Worm (Caenorhabditis elegans) whole organism, L3 larva: ENCODE measurements around the gene C54F6.18.

Experiments
- R02D3.7 ChIP-seq: fragments of 150-350 bp; optimal IDR thresholded peaks from 2 replicates; lab custom pipeline; 2014; ENCODE audit warnings: missing biosample characterization, missing genetic modification characterization
- ama-1 ChIP-seq: fragments of 150-350 bp; optimal IDR thresholded peaks from 2 replicates; lab custom pipeline; 2018
- ceh-16 ChIP-seq: sonication (generic microtip); optimal IDR thresholded peaks from 2 replicates; lab custom pipeline; 2017; ENCODE audit warnings: missing biosample characterization, missing genetic modification characterization
- ceh-28 ChIP-seq: fragments of 150-350 bp; optimal IDR thresholded peaks from 2 replicates; lab custom pipeline; 2014; ENCODE audit warnings: missing biosample characterization, missing genetic modification reagents, missing genetic modification characterization
- ceh-82 ChIP-seq: fragments of 150-350 bp; optimal IDR thresholded peaks from 2 replicates; lab custom pipeline; 2014; ENCODE audit warnings: missing biosample characterization, missing genetic modification characterization
- ceh-9 ChIP-seq: sonication (generic microtip); optimal IDR thresholded peaks from 2 replicates; lab custom pipeline; 2018; ENCODE audit warnings: missing biosample characterization, missing genetic modification characterization
- egl-27 ChIP-seq: sonication (generic microtip); optimal IDR thresholded peaks from 4 replicates; lab custom pipeline; 2017; ENCODE audit warnings: missing biosample characterization, missing genetic modification reagents, missing genetic modification characterization
- elt-1 ChIP-seq: fragments of 150-350 bp; optimal IDR thresholded peaks from 2 replicates; lab custom pipeline; 2014; ENCODE audit warnings: missing biosample characterization, missing genetic modification characterization
- elt-3 ChIP-seq, 3 experiments: fragments of 150-350 bp in 1 of 3; sonication (generic microtip) in 2 of 3; optimal IDR thresholded peaks; 2 replicates in 2 of 3; 4 replicates in 1 of 3; lab custom pipeline; 2014 to 2017; ENCODE audit warnings: missing biosample characterization in 3 of 3, missing genetic modification characterization in 3 of 3
- eor-1 ChIP-seq, 2 experiments: fragments of 150-350 bp; optimal IDR thresholded peaks; 2 replicates each; lab custom pipeline; 2014 to 2018; ENCODE audit warnings: missing biosample characterization in 2 of 2, missing genetic modification characterization in 2 of 2
- fkh-10 ChIP-seq: sonication (generic microtip); optimal IDR thresholded peaks from 2 replicates; lab custom pipeline; 2017; ENCODE audit warnings: missing biosample characterization, missing genetic modification reagents, missing genetic modification characterization
- fkh-2 ChIP-seq: fragments of 150-350 bp; optimal IDR thresholded peaks from 2 replicates; lab custom pipeline; 2014; ENCODE audit warnings: missing biosample characterization, missing genetic modification reagents, missing genetic modification characterization
- fos-1 ChIP-seq: fragments of 150-350 bp; optimal IDR thresholded peaks from 2 replicates; lab custom pipeline; 2014; ENCODE audit warnings: missing biosample characterization, missing genetic modification characterization
- jun-1 ChIP-seq: fragments of 150-350 bp; optimal IDR thresholded peaks from 2 replicates; lab custom pipeline; 2014; ENCODE audit warnings: missing biosample characterization, missing genetic modification reagents, missing genetic modification characterization
- lin-15B ChIP-seq: fragments of 150-350 bp; optimal IDR thresholded peaks from 2 replicates; lab custom pipeline; 2014; ENCODE audit warnings: missing biosample characterization, missing genetic modification characterization
- lin-39 ChIP-seq: fragments of 150-350 bp; optimal IDR thresholded peaks from 2 replicates; lab custom pipeline; 2018; ENCODE audit warnings: missing biosample characterization, missing genetic modification reagents, missing genetic modification characterization
- lsy-12 ChIP-seq: sonication (generic microtip); optimal IDR thresholded peaks from 2 replicates; lab custom pipeline; 2016; ENCODE audit warnings: mild to moderate bottlenecking, missing genetic modification characterization, missing compliant biosample characterization
- mdl-1 ChIP-seq: fragments of 150-350 bp; optimal IDR thresholded peaks from 2 replicates; lab custom pipeline; 2014; ENCODE audit warnings: missing biosample characterization, missing genetic modification characterization
- nhr-11 ChIP-seq: fragments of 150-350 bp; optimal IDR thresholded peaks from 2 replicates; lab custom pipeline; 2014; ENCODE audit warnings: missing biosample characterization, missing genetic modification characterization
- nhr-23 ChIP-seq: fragments of 150-350 bp; optimal IDR thresholded peaks from 2 replicates; lab custom pipeline; 2014; ENCODE audit warnings: missing biosample characterization, missing genetic modification reagents, missing genetic modification characterization
- nhr-237 ChIP-seq: fragments of 150-350 bp; optimal IDR thresholded peaks from 2 replicates; lab custom pipeline; 2014; ENCODE audit warnings: missing biosample characterization, missing genetic modification characterization
- nhr-25 ChIP-seq: sonication (generic microtip); optimal IDR thresholded peaks from 2 replicates; lab custom pipeline; 2017; ENCODE audit warnings: missing biosample characterization, missing genetic modification characterization
- nhr-43 ChIP-seq: sonication (generic microtip); optimal IDR thresholded peaks from 2 replicates; lab custom pipeline; 2016; ENCODE audit warnings: mild to moderate bottlenecking, missing genetic modification characterization, missing compliant biosample characterization; ENCODE audit not compliant: poor library complexity, severe bottlenecking
- nhr-67 ChIP-seq: fragments of 150-350 bp; optimal IDR thresholded peaks from 2 replicates; lab custom pipeline; 2014; ENCODE audit warnings: missing biosample characterization, missing genetic modification characterization
- nhr-76 ChIP-seq: fragments of 150-350 bp; sonication (generic microtip); optimal IDR thresholded peaks from 5 replicates; lab custom pipeline; 2014; ENCODE audit warnings: missing biosample characterization, missing genetic modification characterization
- nhr-77 ChIP-seq: fragments of 150-350 bp; optimal IDR thresholded peaks from 2 replicates; lab custom pipeline; 2014; ENCODE audit warnings: missing biosample characterization, missing genetic modification characterization
- pha-4 ChIP-seq: fragments of 150-350 bp; optimal IDR thresholded peaks from 2 replicates; lab custom pipeline; 2014; ENCODE audit warnings: missing biosample characterization, missing genetic modification reagents, missing genetic modification characterization
- pqm-1 ChIP-seq: fragments of 150-350 bp; optimal IDR thresholded peaks from 2 replicates; lab custom pipeline; 2017; ENCODE audit warnings: missing biosample characterization, missing genetic modification characterization, inconsistent platforms
- sea-2 ChIP-seq: fragments of 150-350 bp; sonication (generic microtip); optimal IDR thresholded peaks from 4 replicates; lab custom pipeline; 2014; ENCODE audit warnings: missing biosample characterization, missing genetic modification reagents, missing genetic modification characterization
- skn-1 ChIP-seq: fragments of 150-350 bp; optimal IDR thresholded peaks from 2 replicates; lab custom pipeline; 2014; ENCODE audit warnings: missing biosample characterization, missing genetic modification characterization
- snpc-4 ChIP-seq: fragments of 150-350 bp; optimal IDR thresholded peaks from 2 replicates; lab custom pipeline; 2014; ENCODE audit warnings: missing biosample characterization, missing genetic modification characterization
- unc-39 ChIP-seq: sonication (generic microtip); optimal IDR thresholded peaks from 4 replicates; lab custom pipeline; 2017; ENCODE audit warnings: missing biosample characterization, missing genetic modification characterization
- unc-62 ChIP-seq: fragments of 150-350 bp; sonication (generic microtip); optimal IDR thresholded peaks from 4 replicates; lab custom pipeline; 2014; ENCODE audit warnings: missing biosample characterization, missing genetic modification reagents, missing genetic modification characterization
- zag-1 ChIP-seq: fragments of 150-350 bp; optimal IDR thresholded peaks from 2 replicates; lab custom pipeline; 2014; ENCODE audit warnings: missing biosample characterization, missing genetic modification characterization
- ztf-11 ChIP-seq: fragments of 150-350 bp; optimal IDR thresholded peaks from 2 replicates; lab custom pipeline; 2014; ENCODE audit warnings: missing biosample characterization, missing genetic modification characterization

The C54F6.18 gene

ce11 chrV:7525695-7526094 lies at the start of gene C54F6.18:
Gene C54F6.18, plus strand, starts transcription at chrV:7525995.
- no peak for TF ChIP-seq ztf-11
- TF ChIP-seq pha-4 (tag; lab: Kevin White, UChicago): no peak
- TF ChIP-seq unc-62 (GFP tag; lab: Kevin White, UChicago): no peak
- no peak for TF ChIP-seq ama-1 (lab: Kevin White, UChicago)
- TF ChIP-seq nhr-76 (tag; lab: Kevin White, UChicago): no peak
- TF ChIP-seq nhr-11: no peak
- no peak for TF ChIP-seq nhr-43 (tag; lab: Kevin White, UChicago)
- TF ChIP-seq pqm-1 (tag; lab: Kevin White, UChicago): no peak
- no peak for TF ChIP-seq ceh-16 (tag; lab: Kevin White, UChicago)
- TF ChIP-seq fos-1: no peak
- TF ChIP-seq elt-3 (tag; optimal IDR thresholded peaks at IDR 0.05; lab: Kevin White, UChicago): no peak
- no peak for TF ChIP-seq mdl-1 (tag; lab: Kevin White, UChicago)
- TF ChIP-seq zag-1: no peak
- no peak for TF ChIP-seq nhr-237 (tag; lab: Kevin White, UChicago)
- TF ChIP-seq elt-1 (tag; lab: Kevin White, UChicago): no peak
- TF ChIP-seq fkh-10 (GFP tag; lab: Kevin White, UChicago): no peak
- no peak for TF ChIP-seq R02D3.7 (tag; lab: Kevin White, UChicago)

ce11 chrV:7476766-7477165 lies 49.0 kb upstream of the C54F6.18 start, which contains the start of gene srh-125:
Gene srh-125, minus strand, starts transcription at chrV:7476866.
- TF ChIP-seq nhr-67 (tag; lab: Kevin White, UChicago) (no peak), lsy-12 (tag; lab: Kevin White, UChicago) (no peak), skn-1 (no peak), unc-62 (GFP tag; lab: Kevin White, UChicago) (no peak), fkh-10 (GFP tag; lab: Kevin White, UChicago) (no peak), jun-1 (tag; lab: Kevin White, UChicago) (no peak), nhr-43 (tag; lab: Kevin White, UChicago) (no peak), lin-39 (tag; lab: Kevin White, UChicago) (no peak), ceh-28 (tag; lab: Kevin White, UChicago) (no peak), nhr-23 (tag; lab: Kevin White, UChicago) (no peak), fkh-2 (tag; lab: Kevin White, UChicago) (no peak)

- no peak for TF ChIP-seq egl-27
- TF ChIP-seq snpc-4 (tag; lab: Kevin White, UChicago): no peak
- no peak for TF ChIP-seq ceh-16 (tag; lab: Kevin White, UChicago)
- TF ChIP-seq nhr-25: no peak
- no peak for TF ChIP-seq pha-4 (tag; lab: Kevin White, UChicago)
- TF ChIP-seq, all 47 proteins: peak for 0
These were observed 47.4 kb upstream of the C54F6.18 start, which contains the start of gene str-190 for ce11 chrV:7478404-7478803. Gene str-190, minus strand, starts transcription at chrV:7478504.

- TF ChIP-seq ceh-28 (tag; lab: Kevin White, UChicago) (no peak), elt-3 (tag; optimal IDR thresholded peaks at IDR 0.05; lab: Kevin White, UChicago) (no peak)
- TF ChIP-seq, all 47 proteins: peak for 0
These were observed 44.8 kb upstream of the C54F6.18 start, which contains the start of gene C18B10.6 for ce11 chrV:7480949-7481348. Gene C18B10.6, minus strand, starts transcription at chrV:7481049.

ce11 chrV:7485000-7485399 lies 40.8 kb upstream of the C54F6.18 start, which contains the start of gene srbc-8:
Gene srbc-8, minus strand, starts transcription at chrV:7485100.
- no peak for TF ChIP-seq pha-4 (tag; lab: Kevin White, UChicago)
- TF ChIP-seq ceh-16 (tag; lab: Kevin White, UChicago): no peak
- TF ChIP-seq nhr-237 (tag; lab: Kevin White, UChicago): no peak
- no peak for TF ChIP-seq lin-15B (tag; lab: Kevin White, UChicago)
- no peak for TF ChIP-seq nhr-43 (tag; lab: Kevin White, UChicago)
- TF ChIP-seq sea-2 (GFP tag; lab: Kevin White, UChicago): no peak

ce11 chrV:7487518-7487917 lies 38.3 kb upstream of the C54F6.18 start, which contains the start of gene srbc-7:
Gene srbc-7, minus strand, starts transcription at chrV:7487618.
- TF ChIP-seq ceh-9 (tag; lab: Kevin White, UChicago) (no peak), mdl-1 (tag; lab: Kevin White, UChicago) (no peak), ztf-11 (no peak), nhr-25 (no peak), ceh-82 (tag; lab: Kevin White, UChicago) (no peak), nhr-77 (tag; lab: Kevin White, UChicago) (no peak), unc-39 (tag; lab: Kevin White, UChicago) (no peak), elt-3 (tag; optimal IDR thresholded peaks at IDR 0.05; lab: Kevin White, UChicago) (no peak), eor-1 (tag; optimal IDR thresholded peaks at IDR 0.05; lab: Kevin White, UChicago) (no peak), nhr-11 (no peak)
